Fruit fly (Drosophila melanogaster): ENCODE measurements around the gene CG11786.

DNA sequence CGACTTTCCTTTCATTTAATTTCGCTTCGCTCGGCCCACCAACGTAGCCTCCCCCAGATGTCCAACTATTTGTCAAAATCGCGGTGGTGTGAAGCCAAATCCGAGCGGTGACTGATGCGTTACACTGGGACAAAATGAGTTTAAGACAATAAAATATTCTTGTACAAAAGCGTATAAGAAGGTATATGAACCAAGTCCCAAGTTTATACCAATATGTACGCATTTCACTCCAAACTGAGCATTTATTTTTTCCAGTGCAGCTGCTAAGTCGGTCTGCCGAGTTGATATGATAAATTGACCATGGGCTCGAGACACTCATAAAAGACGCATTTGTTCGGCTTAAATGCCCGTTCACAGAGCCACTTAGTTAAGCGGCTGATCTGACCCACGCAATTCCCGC lies 41.4 kb upstream of the CG11786 start:
- TF ChIP-seq Clk (GFP tag; optimal IDR thresholded peaks at IDR 0.05) (no peak), ovo (GFP tag; optimal IDR thresholded peaks at IDR 0.05) (no peak), toe (GFP tag; optimal IDR thresholded peaks at IDR 0.05) (no peak)
